Fruit fly (Drosophila melanogaster) whole organism, embryonic: ENCODE data around the gene CG13088.

Experiments used
- Adf1 ChIP-seq: fragments of 200-800 bp; sonication (Bioruptor generic); IDR thresholded peaks from 2 replicates; pipeline ENCODE4 v1.3.6; 2022; ENCODE audit warnings: missing biosample characterization, missing genetic modification characterization
- Awh ChIP-seq: fragments of 200-800 bp; sonication (Bioruptor generic); IDR thresholded peaks from 2 replicates; pipeline ENCODE4, ENCODE4 v1.3.6; 2022; ENCODE audit warnings: missing biosample characterization, missing genetic modification characterization
- CG10147 ChIP-seq: fragments of 200-800 bp; sonication (Bioruptor generic); optimal IDR thresholded peaks from 2 replicates; lab custom pipeline; 2019; ENCODE audit warnings: missing biosample characterization, mild to moderate bottlenecking, missing genetic modification characterization, moderate library complexity
- CG1024 ChIP-seq: fragments of 200-800 bp; sonication (Bioruptor generic); IDR thresholded peaks from 2 replicates; pipeline ENCODE4 v1.3.6; 2022; ENCODE audit warnings: missing biosample characterization, missing genetic modification characterization
- CG10274 ChIP-seq: fragments of 200-800 bp; sonication (Bioruptor generic); optimal IDR thresholded peaks from 3 replicates; lab custom pipeline; 2017; ENCODE audit warnings: missing biosample characterization, mild to moderate bottlenecking, missing genetic modification characterization
- CG11504 ChIP-seq: fragments of 200-800 bp; sonication (Bioruptor generic); optimal IDR thresholded peaks from 3 replicates; lab custom pipeline; 2019; ENCODE audit warnings: missing biosample characterization, mild to moderate bottlenecking, missing genetic modification characterization, moderate library complexity
- CG13624 ChIP-seq: fragments of 200-800 bp; sonication (Bioruptor generic); optimal IDR thresholded peaks from 2 replicates; lab custom pipeline; 2016; ENCODE audit warnings: missing biosample characterization, missing genetic modification characterization
- CG17912 ChIP-seq: fragments of 200-800 bp; sonication (Bioruptor generic); optimal IDR thresholded peaks from 2 replicates; lab custom pipeline; 2018; ENCODE audit warnings: missing biosample characterization, mild to moderate bottlenecking, missing genetic modification characterization
- CG18619 ChIP-seq: fragments of 200-800 bp; sonication (Bioruptor generic); optimal IDR thresholded peaks from 3 replicates; lab custom pipeline; 2017; ENCODE audit warnings: missing biosample characterization, mild to moderate bottlenecking, missing genetic modification characterization
- CG3065 ChIP-seq: fragments of 200-800 bp; sonication (Bioruptor generic); optimal IDR thresholded peaks from 2 replicates; lab custom pipeline; 2016; ENCODE audit warnings: missing biosample characterization, missing genetic modification characterization
- CG31441 ChIP-seq: fragments of 200-800 bp; sonication (Bioruptor generic); IDR thresholded peaks from 2 replicates; pipeline ENCODE4 v1.3.6; 2022; ENCODE audit warnings: missing biosample characterization, missing genetic modification characterization
- CG4328 ChIP-seq: fragments of 200-800 bp; sonication (Bioruptor generic); optimal IDR thresholded peaks from 3 replicates; lab custom pipeline; 2017; ENCODE audit warnings: missing biosample characterization, missing genetic modification reagents, missing genetic modification characterization
- CG6175 ChIP-seq: fragments of 200-800 bp; sonication (Bioruptor generic); IDR thresholded peaks from 3 replicates; pipeline ENCODE4 v1.3.6; 2022; ENCODE audit warnings: missing biosample characterization, missing genetic modification characterization
- CG6791 ChIP-seq: fragments of 200-800 bp; sonication (Bioruptor generic); IDR thresholded peaks from 3 replicates; pipeline ENCODE4 v1.3.6; 2022; ENCODE audit warnings: missing biosample characterization, missing genetic modification characterization; ENCODE audit not compliant: partially characterized antibody
- CG6854 ChIP-seq: fragments of 200-800 bp; sonication (Bioruptor generic); optimal IDR thresholded peaks from 3 replicates; lab custom pipeline; 2017; ENCODE audit warnings: missing biosample characterization, mild to moderate bottlenecking, missing genetic modification characterization
- CG8281 ChIP-seq: fragments of 200-800 bp; sonication (Bioruptor generic); optimal IDR thresholded peaks from 2 replicates; lab custom pipeline; 2018; ENCODE audit warnings: missing biosample characterization, mild to moderate bottlenecking, missing genetic modification characterization, moderate library complexity
- CG8765 ChIP-seq: fragments of 200-800 bp; sonication (Bioruptor generic); IDR thresholded peaks from 2 replicates; pipeline ENCODE4 v1.3.6; 2022; ENCODE audit warnings: missing biosample characterization, missing genetic modification characterization
- CG9437 ChIP-seq: fragments of 200-800 bp; sonication (Bioruptor generic); optimal IDR thresholded peaks from 2 replicates; lab custom pipeline; 2018; ENCODE audit warnings: missing biosample characterization, mild to moderate bottlenecking, missing genetic modification characterization
- CG9797 ChIP-seq: fragments of 200-800 bp; sonication (Bioruptor generic); optimal IDR thresholded peaks from 3 replicates; lab custom pipeline; 2018; ENCODE audit warnings: missing biosample characterization, mild to moderate bottlenecking, missing genetic modification characterization
- Camta ChIP-seq: fragments of 200-800 bp; sonication (Bioruptor generic); optimal IDR thresholded peaks from 2 replicates; lab custom pipeline; 2016; ENCODE audit warnings: missing biosample characterization, missing genetic modification characterization
- Dbx ChIP-seq: fragments of 200-800 bp; sonication (Bioruptor generic); IDR thresholded peaks from 3 replicates; pipeline ENCODE4 v1.3.6; 2022; ENCODE audit warnings: missing biosample characterization, missing genetic modification characterization
- Kr ChIP-seq: fragments of 200-800 bp; sonication (Bioruptor generic); optimal IDR thresholded peaks from 2 replicates; lab custom pipeline; 2017; ENCODE audit warnings: missing biosample characterization, mild to moderate bottlenecking, missing genetic modification characterization
- Neu2 ChIP-seq: fragments of 200-800 bp; sonication (Bioruptor generic); optimal IDR thresholded peaks from 3 replicates; lab custom pipeline; 2016; ENCODE audit warnings: missing biosample characterization, missing genetic modification characterization, borderline replicate concordance
- Oaz ChIP-seq: fragments of 200-800 bp; sonication (Bioruptor generic); IDR thresholded peaks from 2 replicates; pipeline ENCODE4 v1.3.6; 2022; ENCODE audit warnings: missing biosample characterization, missing genetic modification characterization
- Oli ChIP-seq: fragments of 200-800 bp; sonication (Bioruptor generic); optimal IDR thresholded peaks from 2 replicates; lab custom pipeline; 2018; ENCODE audit warnings: missing biosample characterization, mild to moderate bottlenecking, missing genetic modification characterization, moderate library complexity
- Sox102F ChIP-seq: fragments of 200-800 bp; sonication (Bioruptor generic); optimal IDR thresholded peaks from 2 replicates; lab custom pipeline; 2018; ENCODE audit warnings: missing biosample characterization, mild to moderate bottlenecking, missing genetic modification characterization, moderate library complexity
- Vsx1 ChIP-seq: fragments of 200-800 bp; sonication (Bioruptor generic); optimal IDR thresholded peaks from 2 replicates; lab custom pipeline; 2017; ENCODE audit warnings: missing biosample characterization, mild to moderate bottlenecking, missing genetic modification characterization, missing genetic modification reagents
- aop ChIP-seq: fragments of 200-800 bp; sonication (Bioruptor generic); IDR thresholded peaks from 2 replicates; pipeline ENCODE4 v1.3.6; 2022; ENCODE audit warnings: missing biosample characterization, missing genetic modification characterization
- ara ChIP-seq: fragments of 200-800 bp; sonication (Bioruptor generic); IDR thresholded peaks from 2 replicates; pipeline ENCODE4 v1.3.6; 2022; ENCODE audit warnings: missing biosample characterization, missing genetic modification characterization
- bigmax ChIP-seq: fragments of 200-800 bp; sonication (Bioruptor generic); optimal IDR thresholded peaks from 2 replicates; lab custom pipeline; 2018; ENCODE audit warnings: missing biosample characterization, mild to moderate bottlenecking, missing genetic modification characterization
- cato ChIP-seq: fragments of 200-800 bp; sonication (Bioruptor generic); optimal IDR thresholded peaks from 2 replicates; lab custom pipeline; 2016; ENCODE audit warnings: missing biosample characterization, missing genetic modification characterization, borderline replicate concordance
- chif ChIP-seq, 2 experiments: fragments of 200-800 bp; sonication (Bioruptor generic); optimal IDR thresholded peaks; 3 replicates each; lab custom pipeline; 2016; ENCODE audit warnings: missing biosample characterization in 2 of 2, missing genetic modification characterization in 2 of 2
- crol ChIP-seq: fragments of 200-800 bp; sonication (Bioruptor generic); IDR thresholded peaks from 2 replicates; pipeline ENCODE4 v1.3.6; 2022; ENCODE audit warnings: missing biosample characterization, missing genetic modification characterization
- dan ChIP-seq: fragments of 200-800 bp; sonication (Bioruptor generic); IDR thresholded peaks from 2 replicates; pipeline ENCODE4 v1.3.6; 2022; ENCODE audit warnings: missing biosample characterization, missing genetic modification characterization
- danr ChIP-seq: fragments of 200-800 bp; sonication (Bioruptor generic); IDR thresholded peaks from 2 replicates; pipeline ENCODE4 v1.3.6; 2022; ENCODE audit warnings: missing biosample characterization, missing genetic modification characterization
- ewg ChIP-seq: fragments of 200-800 bp; sonication (Bioruptor generic); optimal IDR thresholded peaks from 3 replicates; lab custom pipeline; 2017; ENCODE audit warnings: mild to moderate bottlenecking, missing biosample characterization, missing genetic modification reagents, missing genetic modification characterization
- fru ChIP-seq: fragments of >200 bp; optimal IDR thresholded peaks from 2 replicates; lab custom pipeline; 2017
- grau ChIP-seq: fragments of 200-800 bp; optimal IDR thresholded peaks from 3 replicates; lab custom pipeline; 2019; ENCODE audit warnings: missing biosample characterization, mild to moderate bottlenecking, missing genetic modification characterization, moderate library complexity
- gsb ChIP-seq: fragments of 200-800 bp; sonication (Bioruptor generic); IDR thresholded peaks from 2 replicates; pipeline ENCODE4 v1.3.6; 2022; ENCODE audit warnings: missing biosample characterization, missing genetic modification characterization
- kay ChIP-seq: fragments of 200-800 bp; sonication (Bioruptor generic); optimal IDR thresholded peaks from 2 replicates; lab custom pipeline; 2016; ENCODE audit warnings: missing biosample characterization, missing genetic modification characterization
- lbe ChIP-seq: fragments of 200-800 bp; sonication (Bioruptor generic); optimal IDR thresholded peaks from 2 replicates; lab custom pipeline; 2016; ENCODE audit warnings: missing biosample characterization, mild to moderate bottlenecking, missing genetic modification characterization
- oc ChIP-seq: fragments of 200-800 bp; sonication (Bioruptor generic); optimal IDR thresholded peaks from 2 replicates; lab custom pipeline; 2018; ENCODE audit warnings: missing biosample characterization, mild to moderate bottlenecking, missing genetic modification characterization, moderate library complexity
- org-1 ChIP-seq: fragments of 200-800 bp; sonication (Bioruptor generic); optimal IDR thresholded peaks from 2 replicates; lab custom pipeline; 2017; ENCODE audit warnings: missing biosample characterization, missing genetic modification characterization
- pfk ChIP-seq: fragments of 200-800 bp; sonication (Bioruptor generic); optimal IDR thresholded peaks from 2 replicates; lab custom pipeline; 2018; ENCODE audit warnings: missing biosample characterization, mild to moderate bottlenecking, missing genetic modification characterization, moderate library complexity
- salm ChIP-seq: fragments of 200-800 bp; sonication (Bioruptor generic); optimal IDR thresholded peaks from 2 replicates; lab custom pipeline; 2018; ENCODE audit warnings: missing biosample characterization, mild to moderate bottlenecking, missing genetic modification characterization
- sens ChIP-seq: fragments of 200-800 bp; sonication (Bioruptor generic); peaks from one replicate; lab custom pipeline; 2016; ENCODE audit warnings: missing biosample characterization, missing genetic modification characterization
- sens-2 ChIP-seq: fragments of 200-800 bp; sonication (Bioruptor generic); IDR thresholded peaks from 2 replicates; pipeline ENCODE4 v1.3.6; 2022; ENCODE audit warnings: missing biosample characterization, missing genetic modification characterization
- shn ChIP-seq: fragments of 200-800 bp; sonication (Bioruptor generic); optimal IDR thresholded peaks from 3 replicates; lab custom pipeline; 2016; ENCODE audit warnings: missing biosample characterization, missing genetic modification characterization
- trem ChIP-seq: fragments of 200-800 bp; optimal IDR thresholded peaks from 3 replicates; lab custom pipeline; 2019; ENCODE audit warnings: missing biosample characterization, mild to moderate bottlenecking, missing genetic modification characterization, moderate library complexity
- yki ChIP-seq: fragments of >200 bp; optimal IDR thresholded peaks from 3 replicates; lab custom pipeline; 2018
- zen ChIP-seq: fragments of 200-800 bp; sonication (Bioruptor generic); optimal IDR thresholded peaks from 3 replicates; lab custom pipeline; 2018; ENCODE audit warnings: missing biosample characterization, mild to moderate bottlenecking, missing genetic modification characterization, moderate library complexity
- zf30C ChIP-seq: fragments of 200-800 bp; sonication (Bioruptor generic); optimal IDR thresholded peaks from 3 replicates; lab custom pipeline; 2018; ENCODE audit warnings: missing biosample characterization, mild to moderate bottlenecking, missing genetic modification characterization

Gene CG13088

DNA sequence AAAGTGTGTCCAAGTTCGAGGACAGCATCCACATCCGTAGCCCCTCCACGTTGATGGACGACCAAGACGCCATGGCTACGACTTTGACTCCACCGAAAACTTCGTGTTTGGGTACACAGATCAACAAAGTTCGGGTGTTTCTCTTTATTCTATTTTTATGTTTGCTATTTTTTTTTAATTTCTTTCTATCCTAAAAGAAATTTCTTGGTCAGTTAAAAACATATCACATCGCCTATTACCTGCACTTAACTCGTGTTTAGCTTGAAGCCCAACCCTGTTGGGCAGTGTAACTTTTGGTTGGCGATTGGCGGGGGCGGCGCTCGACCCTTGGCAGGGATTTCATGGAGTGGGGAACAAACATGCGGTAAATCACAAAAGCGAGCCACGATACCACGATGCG is 15.3 kb upstream of the CG13088 start (continued):
- TF ChIP-seq CG31441 (GFP tag; lab: Robert Waterston, UW) = peak; percentile 73
- peak; percentile 27 for TF ChIP-seq grau (tag; lab: Kevin White, UChicago)
- no peak for TF ChIP-seq bigmax (GFP tag; lab: Kevin White, UChicago)
- no peak for TF ChIP-seq CG4328 (GFP tag; lab: Kevin White, UChicago)
- no peak for TF ChIP-seq CG18619 (GFP tag; lab: Kevin White, UChicago)
- TF ChIP-seq sens (GFP tag; lab: Kevin White, UChicago) = peak; percentile 80
- TF ChIP-seq Neu2 (GFP tag; lab: Kevin White, UChicago) = no peak
- TF ChIP-seq Sox102F (GFP tag; lab: Kevin White, UChicago) = peak; percentile 50
- no peak for TF ChIP-seq CG3065 (GFP tag; lab: Kevin White, UChicago)
- TF ChIP-seq Kr (GFP tag; lab: Kevin White, UChicago) = no peak
- TF ChIP-seq pfk = no peak
- no peak for TF ChIP-seq CG6175 (GFP tag; lab: Robert Waterston, UW)
- TF ChIP-seq CG8281 (tag; lab: Kevin White, UChicago) = no peak
- peak; percentile 67 for TF ChIP-seq sens-2
- TF ChIP-seq oc = peak; percentile 10
- no peak for TF ChIP-seq zf30C (GFP tag; lab: Kevin White, UChicago)
- no peak for TF ChIP-seq CG10147
- no peak for TF ChIP-seq CG6791 (GFP tag; lab: Robert Waterston, UW)
- peak; percentile 6 for TF ChIP-seq zen (tag; lab: Kevin White, UChicago)
- TF ChIP-seq fru (lab: Kevin White, UChicago) = no peak
- peak in 1 of 2 experiments; percentile 24 for TF ChIP-seq chif (GFP tag; optimal IDR thresholded peaks at IDR 0.05; lab: Kevin White, UChicago)
- TF ChIP-seq gsb (GFP tag; lab: Robert Waterston, UW) = no peak; the same call in 1 of the 2 replicates
- TF ChIP-seq CG11504 = peak; percentile 42
- TF ChIP-seq ewg (GFP tag; lab: Kevin White, UChicago) = no peak
- peak; percentile 37; the same call in 1 of the 2 replicates for TF ChIP-seq CG8765
- TF ChIP-seq Oaz (GFP tag; lab: Robert Waterston, UW) = peak; percentile 42
- no peak for TF ChIP-seq Dbx (GFP tag; lab: Robert Waterston, UW)
- TF ChIP-seq dan (GFP tag; lab: Robert Waterston, UW) = no peak
- no peak for TF ChIP-seq aop (GFP tag; lab: Robert Waterston, UW)
- peak; percentile 4 for TF ChIP-seq CG13624 (GFP tag; lab: Kevin White, UChicago)
- peak; percentile 67; the same call in 1 of the 2 replicates for TF ChIP-seq Awh (GFP tag; lab: Robert Waterston, UW)
- TF ChIP-seq yki (lab: Kevin White, UChicago) = no peak
- TF ChIP-seq CG17912 (GFP tag; lab: Kevin White, UChicago) = no peak
- no peak for TF ChIP-seq CG6854 (GFP tag; lab: Kevin White, UChicago)
- no peak for TF ChIP-seq org-1 (GFP tag; lab: Kevin White, UChicago)
- peak; percentile 42; the same call in 1 of the 2 replicates for TF ChIP-seq crol (GFP tag; lab: Robert Waterston, UW)
- TF ChIP-seq ara (GFP tag; lab: Robert Waterston, UW) = peak; percentile 67; the same call in 1 of the 2 replicates
- TF ChIP-seq lbe (GFP tag; lab: Kevin White, UChicago) = peak; percentile 6
- TF ChIP-seq kay (GFP tag; lab: Kevin White, UChicago) = no peak
- TF ChIP-seq Camta (GFP tag; lab: Kevin White, UChicago) = no peak
- TF ChIP-seq Vsx1 = no peak
- TF ChIP-seq CG10274 (GFP tag; lab: Kevin White, UChicago) = no peak
- peak; percentile 54 for TF ChIP-seq Oli (tag; lab: Kevin White, UChicago)
- TF ChIP-seq cato (GFP tag; lab: Kevin White, UChicago) = no peak
- no peak for TF ChIP-seq CG1024 (GFP tag; lab: Robert Waterston, UW)
- no peak for TF ChIP-seq danr (GFP tag; lab: Robert Waterston, UW)
- no peak for TF ChIP-seq CG9797
- TF ChIP-seq trem (tag; lab: Kevin White, UChicago) = peak; percentile 41
- TF ChIP-seq salm (tag; lab: Kevin White, UChicago) = no peak
- TF ChIP-seq shn (GFP tag; lab: Kevin White, UChicago) = no peak
- no peak for TF ChIP-seq Adf1
- no peak for TF ChIP-seq CG9437
